Fruit fly (Drosophila melanogaster): Measurements from ENCODE around the gene Gr22e.
A peak's percentile ranks its signal among the peaks of the same experiment; 100 is the strongest.

Gene Gr22e

DNA sequence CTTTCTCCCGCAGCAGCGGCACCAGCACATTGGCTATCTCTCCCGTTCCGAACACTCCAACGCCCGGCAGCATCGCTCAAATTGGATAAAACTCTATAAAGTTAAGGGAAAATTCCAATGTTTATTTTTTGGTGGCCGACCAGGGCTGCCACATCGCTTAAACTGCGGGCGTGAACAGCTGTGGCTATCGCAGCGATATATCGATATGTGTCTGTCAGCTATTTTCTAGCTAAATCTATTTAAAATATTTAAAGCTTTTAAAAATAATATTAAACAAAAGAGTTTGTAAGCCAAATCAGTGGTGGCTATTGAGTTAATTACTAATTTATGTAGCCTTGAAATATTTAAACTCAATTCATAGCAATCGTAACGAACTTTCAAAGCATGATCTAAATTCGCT lies 31.9 kb upstream of the Gr22e start, which contains the start of the genes CG17712 and CG17648:
Gene CG17712 (minus strand): TSS at position 170 of the 400 bp plus-strand sequence.
Gene CG17648 (plus strand): TSS at position 356 of the 400 bp plus-strand sequence.
- TF ChIP-seq pad (GFP tag; optimal IDR thresholded peaks at IDR 0.05) (no peak), bab1 (GFP tag; optimal IDR thresholded peaks at IDR 0.05) (peak; percentile 23)

DNA sequence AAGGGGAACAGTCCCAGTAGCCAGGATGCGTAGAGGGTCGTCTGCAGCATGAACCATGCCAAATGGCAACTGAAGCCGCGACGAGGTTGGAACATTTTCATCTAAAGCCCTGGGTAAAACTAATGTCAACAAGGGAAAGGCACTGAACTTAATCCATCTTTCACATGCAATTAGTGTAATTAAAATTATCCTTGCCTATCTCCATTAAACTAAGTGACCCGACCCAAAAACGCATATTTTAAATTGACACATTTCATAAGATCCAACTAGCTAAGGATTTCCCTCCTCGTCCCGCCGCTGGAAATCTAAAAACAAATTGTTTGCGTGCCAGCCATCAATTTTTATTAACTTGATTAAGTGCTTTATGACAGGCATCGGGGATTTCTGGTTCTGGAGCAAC lies 27.5 kb upstream of the Gr22e start, which contains the start of gene Gr22f:
Gene Gr22f (minus strand): TSS at position 101 of the 400 bp plus-strand sequence.
- no peak for TF ChIP-seq CG11617 (GFP tag; optimal IDR thresholded peaks at IDR 0.05)
- TF ChIP-seq toe (GFP tag; optimal IDR thresholded peaks at IDR 0.05): no peak
- no peak for TF ChIP-seq ovo (GFP tag; optimal IDR thresholded peaks at IDR 0.05)
- TF ChIP-seq CG5204 (GFP tag; optimal IDR thresholded peaks at IDR 0.05): no peak
- TF ChIP-seq CG1620 (GFP tag; optimal IDR thresholded peaks at IDR 0.05): no peak
- no peak for TF ChIP-seq tj (GFP tag; optimal IDR thresholded peaks at IDR 0.05)
- TF ChIP-seq Mnt (GFP tag; optimal IDR thresholded peaks at IDR 0.05): no peak
- TF ChIP-seq bab1 (GFP tag; optimal IDR thresholded peaks at IDR 0.05): no peak

DNA sequence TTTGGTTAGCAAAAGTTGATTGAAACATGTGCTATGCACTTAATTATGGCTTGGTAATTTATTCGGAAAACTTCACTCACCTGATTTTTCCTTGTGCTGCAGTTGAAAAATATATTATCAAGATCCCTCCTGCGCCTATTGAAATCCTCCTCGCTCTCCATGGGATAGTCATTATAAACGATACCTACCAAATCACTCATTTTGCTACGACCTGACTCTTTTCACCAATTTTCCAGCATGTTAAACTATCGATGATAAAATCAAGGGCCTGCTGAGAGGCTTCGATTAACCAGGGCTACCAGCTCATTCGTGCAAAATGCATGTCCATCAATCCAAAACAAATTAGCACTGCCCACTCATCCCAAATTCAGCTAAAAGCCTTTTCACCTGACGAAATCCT lies 25.0 kb upstream of the Gr22e start, which contains the start of gene CG17650:
Gene CG17650 (minus strand): TSS at position 241 of the 400 bp plus-strand sequence.
- TF ChIP-seq cic (GFP tag; optimal IDR thresholded peaks at IDR 0.05) (no peak), toe (GFP tag; optimal IDR thresholded peaks at IDR 0.05) (no peak), CG14711 (tag; optimal IDR thresholded peaks at IDR 0.05) (no peak), kay (GFP tag; ENCODE audit: borderline replicate concordance) (no peak), Mnt (GFP tag; optimal IDR thresholded peaks at IDR 0.05) (no peak), CG12768 (GFP tag; optimal IDR thresholded peaks at IDR 0.05) (no peak), pad (GFP tag; optimal IDR thresholded peaks at IDR 0.05) (no peak), Hr96 (GFP tag; optimal IDR thresholded peaks at IDR 0.05) (no peak), CG33017 (tag; optimal IDR thresholded peaks at IDR 0.05) (no peak), Clk (GFP tag; optimal IDR thresholded peaks at IDR 0.05) (no peak), tj (GFP tag; optimal IDR thresholded peaks at IDR 0.05) (no peak), CG1620 (GFP tag; optimal IDR thresholded peaks at IDR 0.05) (no peak), CG7101 (tag; optimal IDR thresholded peaks at IDR 0.05) (no peak), Crg-1 (GFP tag; optimal IDR thresholded peaks at IDR 0.05) (no peak)

DNA sequence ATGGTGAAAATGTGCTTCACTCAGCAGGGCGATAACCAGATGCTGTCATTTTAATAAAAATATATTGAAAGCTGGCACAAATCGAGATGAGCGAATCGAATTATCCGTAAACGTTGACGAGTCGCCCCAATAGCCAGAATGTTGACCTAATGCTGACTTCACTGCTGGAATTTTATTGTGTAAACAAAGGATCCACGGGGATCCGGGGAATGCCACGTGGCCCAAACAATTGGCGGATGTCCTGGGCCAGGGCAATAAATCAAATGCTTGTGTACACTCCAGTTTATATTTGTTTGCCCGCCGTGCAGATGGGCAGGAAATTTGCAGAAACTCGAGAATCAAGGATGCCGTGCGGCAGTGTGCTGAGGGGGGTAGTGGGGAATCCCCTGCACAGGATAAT lies 4.1 kb downstream of the Gr22e start:
- TF ChIP-seq CG7045 (GFP tag; optimal IDR thresholded peaks at IDR 0.05) (no peak), kay (GFP tag; ENCODE audit: borderline replicate concordance) (no peak), ovo (GFP tag; optimal IDR thresholded peaks at IDR 0.05) (no peak), CG7101 (tag; optimal IDR thresholded peaks at IDR 0.05) (no peak), Clk (GFP tag; optimal IDR thresholded peaks at IDR 0.05) (no peak), tj (GFP tag; optimal IDR thresholded peaks at IDR 0.05) (no peak), cnc (optimal IDR thresholded peaks at IDR 0.05) (no peak), CG12768 (GFP tag; optimal IDR thresholded peaks at IDR 0.05) (no peak), CG33017 (tag; optimal IDR thresholded peaks at IDR 0.05) (no peak), CG5204 (GFP tag; optimal IDR thresholded peaks at IDR 0.05) (no peak), Hr96 (GFP tag; optimal IDR thresholded peaks at IDR 0.05) (no peak), CG1620 (GFP tag; optimal IDR thresholded peaks at IDR 0.05) (no peak), cic (GFP tag; optimal IDR thresholded peaks at IDR 0.05) (no peak), bab1 (GFP tag; optimal IDR thresholded peaks at IDR 0.05) (no peak)

DNA sequence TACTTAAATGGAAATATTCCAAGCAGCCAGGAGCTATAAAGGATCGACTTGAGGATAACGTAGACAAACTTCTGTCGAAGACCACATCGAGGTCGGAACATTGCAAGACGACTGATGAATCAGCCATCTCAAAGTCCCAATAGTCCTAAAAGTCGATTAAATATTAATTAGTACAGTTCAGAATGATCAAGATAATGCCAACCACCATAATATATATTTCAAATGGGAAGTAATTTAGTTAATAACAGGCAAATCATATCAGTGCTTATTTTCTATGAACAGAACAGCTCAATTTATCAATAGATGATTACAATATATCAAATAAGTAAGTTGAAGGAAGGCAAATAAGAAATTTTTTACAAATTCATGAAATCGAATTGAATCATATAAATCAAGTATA lies 6.4 kb downstream of the Gr22e start, which contains the start of gene Gr22d:
Gene Gr22d (minus strand): TSS at position 101 of the 400 bp plus-strand sequence.
- TF ChIP-seq CG1620 (GFP tag; optimal IDR thresholded peaks at IDR 0.05) (no peak), toe (GFP tag; optimal IDR thresholded peaks at IDR 0.05) (no peak), tj (GFP tag; optimal IDR thresholded peaks at IDR 0.05) (no peak), kay (GFP tag; ENCODE audit: borderline replicate concordance) (no peak), cnc (optimal IDR thresholded peaks at IDR 0.05) (no peak), CG5204 (GFP tag; optimal IDR thresholded peaks at IDR 0.05) (no peak), Hr96 (GFP tag; optimal IDR thresholded peaks at IDR 0.05) (no peak), CG7101 (tag; optimal IDR thresholded peaks at IDR 0.05) (no peak), Mnt (GFP tag; optimal IDR thresholded peaks at IDR 0.05) (no peak), CG33017 (tag; optimal IDR thresholded peaks at IDR 0.05) (no peak), bab1 (GFP tag; optimal IDR thresholded peaks at IDR 0.05) (no peak), Crg-1 (GFP tag; optimal IDR thresholded peaks at IDR 0.05) (no peak), CG12768 (GFP tag; optimal IDR thresholded peaks at IDR 0.05) (no peak), pad (GFP tag; optimal IDR thresholded peaks at IDR 0.05) (no peak), Clk (GFP tag; optimal IDR thresholded peaks at IDR 0.05) (no peak)

DNA sequence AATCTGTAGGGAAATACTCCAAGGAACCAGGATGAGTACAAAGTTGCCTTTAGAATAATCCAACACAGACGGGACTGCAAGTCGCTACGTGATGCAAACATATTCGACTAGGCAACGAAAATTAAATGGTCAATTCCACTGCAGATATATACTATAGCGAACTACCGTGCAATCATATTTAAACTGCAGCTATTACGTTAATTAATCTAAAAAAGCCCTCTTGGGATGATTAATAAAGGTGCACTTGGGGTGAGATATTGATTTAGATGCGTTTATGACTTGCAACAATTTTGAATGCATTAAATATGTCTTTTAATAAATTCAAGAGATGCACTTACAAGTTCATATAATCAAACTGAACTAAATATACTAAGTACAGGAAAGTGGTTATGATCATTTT lies 7.9 kb downstream of the Gr22e start, which contains the start of gene Gr22c:
Gene Gr22c (minus strand): TSS at position 101 of the 400 bp plus-strand sequence.
- TF ChIP-seq toe (GFP tag; optimal IDR thresholded peaks at IDR 0.05) (no peak), CG1620 (GFP tag; optimal IDR thresholded peaks at IDR 0.05) (no peak), CG7045 (GFP tag; optimal IDR thresholded peaks at IDR 0.05) (no peak), Clk (GFP tag; optimal IDR thresholded peaks at IDR 0.05) (no peak), ovo (GFP tag; optimal IDR thresholded peaks at IDR 0.05) (no peak)

DNA sequence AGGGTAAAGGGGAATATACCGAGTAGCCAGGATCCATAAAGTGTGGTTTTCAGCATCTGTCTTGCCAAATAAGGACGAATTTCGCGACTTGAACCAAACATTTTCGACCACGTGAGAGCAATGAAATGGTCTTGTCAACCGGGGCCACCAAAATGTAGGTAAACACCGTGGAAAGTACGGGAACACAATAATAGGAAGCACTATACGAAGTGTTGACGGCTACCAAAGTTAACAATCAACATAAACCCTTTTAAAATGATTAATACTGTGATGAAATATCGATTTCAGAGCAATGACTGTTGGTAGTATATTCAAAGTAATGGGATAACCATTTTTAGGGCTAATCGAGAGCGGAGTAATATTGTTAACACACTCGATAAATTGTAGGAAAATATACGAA lies 9.3 kb downstream of the Gr22e start, which contains the start of gene Gr22b:
Gene Gr22b (minus strand): TSS at position 101 of the 400 bp plus-strand sequence.
- TF ChIP-seq CG5204 (GFP tag; optimal IDR thresholded peaks at IDR 0.05) (no peak), cic (GFP tag; optimal IDR thresholded peaks at IDR 0.05) (no peak), bab1 (GFP tag; optimal IDR thresholded peaks at IDR 0.05) (no peak), toe (GFP tag; optimal IDR thresholded peaks at IDR 0.05) (no peak), CG11617 (GFP tag; optimal IDR thresholded peaks at IDR 0.05) (no peak), Crg-1 (GFP tag; optimal IDR thresholded peaks at IDR 0.05) (no peak), tj (GFP tag; optimal IDR thresholded peaks at IDR 0.05) (no peak), Clk (GFP tag; optimal IDR thresholded peaks at IDR 0.05) (no peak), CG1620 (GFP tag; optimal IDR thresholded peaks at IDR 0.05) (no peak), CG7045 (GFP tag; optimal IDR thresholded peaks at IDR 0.05) (no peak), cnc (optimal IDR thresholded peaks at IDR 0.05) (no peak), pad (GFP tag; optimal IDR thresholded peaks at IDR 0.05) (no peak), CG12768 (GFP tag; optimal IDR thresholded peaks at IDR 0.05) (no peak), ovo (GFP tag; optimal IDR thresholded peaks at IDR 0.05) (no peak), CG33017 (tag; optimal IDR thresholded peaks at IDR 0.05) (no peak), kay (GFP tag; ENCODE audit: borderline replicate concordance) (no peak), Mnt (GFP tag; optimal IDR thresholded peaks at IDR 0.05) (no peak)
